Fruit fly (Drosophila melanogaster) whole organism, embryonic: ENCODE measurements around the gene Cpsf100.

ENCODE experiments used
- Aef1 ChIP-seq: fragments of 200-800 bp; sonication (Bioruptor generic); IDR thresholded peaks from 3 replicates; pipeline ENCODE4 v1.3.6; 2022; ENCODE audit warnings: missing biosample characterization, missing genetic modification characterization
- CG10267 ChIP-seq: fragments of 200-800 bp; sonication (Bioruptor generic); optimal IDR thresholded peaks from 2 replicates; lab custom pipeline; 2018; ENCODE audit warnings: missing biosample characterization, mild to moderate bottlenecking, missing genetic modification characterization, moderate library complexity
- CG11085 ChIP-seq: fragments of 200-800 bp; sonication (Bioruptor generic); IDR thresholded peaks from 2 replicates; pipeline ENCODE4 v1.3.6; 2022; ENCODE audit warnings: missing biosample characterization, missing genetic modification characterization
- CG14014 ChIP-seq: fragments of 200-800 bp; sonication (Bioruptor generic); IDR thresholded peaks from 2 replicates; pipeline ENCODE4 v1.3.6; 2022; ENCODE audit warnings: missing biosample characterization, missing genetic modification characterization
- Sry-δ ChIP-seq: fragments of 200-800 bp; sonication (Bioruptor generic); optimal IDR thresholded peaks from 2 replicates; lab custom pipeline; 2016; ENCODE audit warnings: missing biosample characterization, missing genetic modification characterization
- ap ChIP-seq: fragments of 200-800 bp; sonication (Bioruptor generic); IDR thresholded peaks from 2 replicates; pipeline ENCODE4 v1.3.6; 2022; ENCODE audit warnings: missing biosample characterization, missing genetic modification characterization
- z ChIP-seq: fragments of 200-800 bp; sonication (Bioruptor generic); IDR thresholded peaks from 3 replicates; pipeline ENCODE4 v1.3.6; 2022; ENCODE audit warnings: missing biosample characterization, missing genetic modification characterization

DNA sequence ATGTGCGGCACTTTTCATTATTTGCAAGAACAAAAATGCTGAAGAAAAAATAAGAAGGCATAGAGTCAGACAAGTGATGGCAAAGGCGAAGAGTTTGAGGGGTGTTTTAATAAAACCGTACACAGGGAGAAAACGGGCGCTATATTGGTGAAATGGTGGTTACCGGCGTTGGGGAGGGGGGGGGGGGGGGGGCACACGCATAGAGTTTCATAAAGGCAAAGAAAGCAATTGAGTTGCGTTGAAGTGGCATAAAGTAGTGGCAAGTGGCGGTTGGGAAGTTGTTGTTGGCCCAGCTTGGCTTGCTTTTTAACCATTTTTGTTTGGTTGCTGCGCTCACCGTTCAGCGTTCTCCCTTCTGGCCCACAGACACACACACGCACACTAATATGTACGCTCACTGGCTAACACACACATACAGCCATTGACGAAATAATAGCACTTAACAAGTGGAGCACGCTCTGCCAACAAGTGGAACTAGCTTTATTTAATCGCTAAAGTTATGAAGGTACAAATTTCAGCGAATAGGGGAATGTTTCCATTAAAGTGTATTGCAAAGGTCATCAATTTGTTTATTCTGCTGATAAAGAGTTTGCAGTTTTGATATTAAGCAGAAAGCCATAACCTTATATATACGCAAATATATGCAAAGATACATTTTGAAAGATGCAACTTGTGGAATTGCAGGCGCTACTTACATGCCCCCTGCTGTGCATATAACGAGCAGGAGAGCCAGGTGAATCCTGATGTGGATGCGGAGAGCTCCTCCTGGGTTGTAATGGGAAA lies 46.6 kb upstream of the Cpsf100 start:
- TF ChIP-seq ap (no peak), CG10267 (no peak), CG14014 (GFP tag; lab: Robert Waterston, UW) (no peak), Aef1 (GFP tag; lab: Robert Waterston, UW) (no peak), CG11085 (GFP tag; lab: Robert Waterston, UW) (no peak), Sry-δ (no peak), z (GFP tag; lab: Robert Waterston, UW) (no peak)
